Worm (Caenorhabditis elegans) whole organism, early embryonic: Measurements from ENCODE around the gene fbxa-156.

ENCODE experiments used
- F13C5.2 ChIP-seq: sonication (generic microtip); optimal IDR thresholded peaks from 2 replicates; lab custom pipeline; 2017; ENCODE audit warnings: mild to moderate bottlenecking, missing genetic modification characterization, inconsistent platforms, missing compliant biosample characterization
- aly-1 ChIP-seq: sonication (generic microtip); optimal IDR thresholded peaks from 2 replicates; lab custom pipeline; 2016; ENCODE audit warnings: missing genetic modification characterization, missing compliant biosample characterization
- ama-1 ChIP-seq: fragments of 150-350 bp; optimal IDR thresholded peaks from 2 replicates; lab custom pipeline; 2014
- ets-7 ChIP-seq: sonication (generic microtip); optimal IDR thresholded peaks from 2 replicates; lab custom pipeline; 2016; ENCODE audit warnings: missing genotype, missing genetic modification characterization, missing compliant biosample characterization
- hmg-4 ChIP-seq: fragments of 200-800 bp; sonication (Bioruptor generic); optimal IDR thresholded peaks from 2 replicates; lab custom pipeline; 2018; ENCODE audit warnings: mild to moderate bottlenecking, missing genetic modification characterization, missing compliant biosample characterization
- hnd-1 ChIP-seq: sonication (generic microtip); optimal IDR thresholded peaks from 2 replicates; lab custom pipeline; 2016; ENCODE audit warnings: missing genetic modification characterization, missing compliant biosample characterization
- scrt-1 ChIP-seq: fragments of 200-800 bp; sonication (Bioruptor generic); IDR thresholded peaks from 2 replicates; pipeline ENCODE4 v1.3.6; 2022; ENCODE audit warnings: missing genetic modification characterization, missing compliant biosample characterization
- sea-1 ChIP-seq: fragments of 200-800 bp; sonication (Bioruptor generic); conservative IDR thresholded peaks from 2 replicates; pipeline ENCODE4 v1.3.6; 2022; ENCODE audit warnings: missing genetic modification characterization, missing compliant biosample characterization
- tbx-11 ChIP-seq: fragments of 200-800 bp; sonication (Bioruptor generic); IDR thresholded peaks from 2 replicates; pipeline ENCODE4 v1.3.6; 2022; ENCODE audit warnings: missing genetic modification characterization, missing compliant biosample characterization
- tra-4 ChIP-seq: sonication (generic microtip); optimal IDR thresholded peaks from 2 replicates; lab custom pipeline; 2017; ENCODE audit warnings: missing genetic modification characterization, missing compliant biosample characterization

ce11 chrV:17891317-17891716 is 5.3 kb downstream of the fbxa-156 start:
- TF ChIP-seq hmg-4 (GFP tag; lab: Kevin White, UChicago) (no peak), ets-7 (tag; lab: Kevin White, UChicago) (no peak), scrt-1 (GFP tag; lab: Robert Waterston, UW) (no peak), tra-4 (tag; lab: Kevin White, UChicago) (no peak), sea-1 (GFP tag; lab: Robert Waterston, UW) (no peak), tbx-11 (no peak), hnd-1 (tag; lab: Kevin White, UChicago) (no peak), ama-1 (lab: Kevin White, UChicago) (no peak), F13C5.2 (tag; lab: Kevin White, UChicago) (no peak), aly-1 (tag; lab: Kevin White, UChicago) (no peak)
